Worm (Caenorhabditis elegans): Measurements from ENCODE around the gene dnj-23.

ce11 chrII:9117789-9118242 lies 9.4 kb upstream of the dnj-23 start:
- TF ChIP-seq him-1 (tag; optimal IDR thresholded peaks at IDR 0.05) = no peak
- TF ChIP-seq W03F9.2 (tag; optimal IDR thresholded peaks at IDR 0.05) = no peak
- no peak for TF ChIP-seq dao-5 (tag; optimal IDR thresholded peaks at IDR 0.05)
